Fruit fly (Drosophila melanogaster) whole organism: ENCODE measurements around the gene CG46465.
A peak's percentile ranks its signal among the peaks of the same experiment; 100 is the strongest.

ENCODE experiments used
- CG8478 ChIP-seq: fragments of >200 bp; optimal IDR thresholded peaks from 2 replicates; lab custom pipeline; 2018; ENCODE audit warnings: inconsistent platforms
- Dll ChIP-seq: fragments of >200 bp; optimal IDR thresholded peaks from 2 replicates; lab custom pipeline; 2017
- EcR ChIP-seq, 2 experiments: fragments of >200 bp; optimal IDR thresholded peaks; 2 replicates each; lab custom pipeline; 2017; ENCODE audit warnings: missing biosample characterization in 2 of 2, missing genetic modification characterization in 2 of 2, missing genetic modification reagents in 2 of 2
- pan ChIP-seq: fragments of >200 bp; optimal IDR thresholded peaks from 2 replicates; lab custom pipeline; 2017
- psq ChIP-seq: fragments of >200 bp; optimal IDR thresholded peaks from 2 replicates; lab custom pipeline; 2017
- usp ChIP-seq: fragments of >200 bp; optimal IDR thresholded peaks from 2 replicates; lab custom pipeline; 2017; ENCODE audit warnings: missing biosample characterization, missing genetic modification characterization, mixed read lengths

Gene CG46465

dm6 chr2L:18953512-18954254 is 38.6 kb upstream of the CG46465 start:
- TF ChIP-seq EcR (GFP tag; optimal IDR thresholded peaks at IDR 0.05; lab: Kevin White, UChicago) (no peak), Dll (lab: Kevin White, UChicago) (no peak), usp (GFP tag; lab: Kevin White, UChicago) (no peak), pan (lab: Kevin White, UChicago) (no peak), psq (no peak), CG8478 (lab: Kevin White, UChicago) (no peak)

- TF ChIP-seq CG8478 (lab: Kevin White, UChicago) (no peak), usp (GFP tag; lab: Kevin White, UChicago) (no peak), psq (no peak), EcR (GFP tag; optimal IDR thresholded peaks at IDR 0.05; lab: Kevin White, UChicago) (no peak), pan (lab: Kevin White, UChicago) (no peak), Dll (lab: Kevin White, UChicago) (no peak)
Observed at dm6 chr2L:18954255-18954715, 38.0 kb upstream of the CG46465 start, which contains the start of gene CG10621. Gene CG10621, minus strand, starts transcription at chr2L:18954431.

dm6 chr2L:18955666-18956065 is 36.6 kb upstream of the CG46465 start:
- TF ChIP-seq Dll (lab: Kevin White, UChicago) (no peak), pan (lab: Kevin White, UChicago) (peak; percentile 7)

dm6 chr2L:18957142-18957674 is 35.1 kb upstream of the CG46465 start, which contains the start of gene Bhmt:
Gene Bhmt, minus strand, starts transcription at chr2L:18957311.
- TF ChIP-seq pan (lab: Kevin White, UChicago) (no peak), Dll (lab: Kevin White, UChicago) (no peak), usp (GFP tag; lab: Kevin White, UChicago) (no peak)

dm6 chr2L:18965367-18966213 is 26.7 kb upstream of the CG46465 start:
- TF ChIP-seq pan (lab: Kevin White, UChicago) (peak; percentile 59), psq (no peak)

- no peak for TF ChIP-seq psq
- no peak for TF ChIP-seq CG8478 (lab: Kevin White, UChicago)
- TF ChIP-seq pan (lab: Kevin White, UChicago), result no peak
- no peak for TF ChIP-seq usp (GFP tag; lab: Kevin White, UChicago)
- no peak for TF ChIP-seq Dll (lab: Kevin White, UChicago)
- TF ChIP-seq EcR (GFP tag; optimal IDR thresholded peaks at IDR 0.05; lab: Kevin White, UChicago), result no peak
Observed at dm6 chr2L:18966214-18966556, 26.1 kb upstream of the CG46465 start.

dm6 chr2L:18966844-18967243 is 25.5 kb upstream of the CG46465 start:
- TF ChIP-seq pan (lab: Kevin White, UChicago), result peak; percentile 63
- TF ChIP-seq Dll (lab: Kevin White, UChicago), result no peak

dm6 chr2L:18967897-18968296 is 24.4 kb upstream of the CG46465 start:
- TF ChIP-seq psq, result no peak
- no peak for TF ChIP-seq Dll (lab: Kevin White, UChicago)

dm6 chr2L:18968370-18969105 is 23.8 kb upstream of the CG46465 start, which contains the start of the genes Nak and Tango6:
Gene Nak, minus strand, starts transcription at chr2L:18968744.
Gene Tango6, plus strand, starts transcription at chr2L:18969028.
- TF ChIP-seq Dll (lab: Kevin White, UChicago), result no peak
- peak; percentile 14 for TF ChIP-seq CG8478 (lab: Kevin White, UChicago)

dm6 chr2L:18974063-18974779 is 18.1 kb upstream of the CG46465 start, which contains the start of the genes L2HGDH and CG10431:
Gene L2HGDH, minus strand, starts transcription at chr2L:18974448.
Gene CG10431, plus strand, starts transcription at chr2L:18974710.
- TF ChIP-seq psq (no peak), pan (lab: Kevin White, UChicago) (no peak), Dll (lab: Kevin White, UChicago) (no peak), usp (GFP tag; lab: Kevin White, UChicago) (no peak), EcR (GFP tag; optimal IDR thresholded peaks at IDR 0.05; lab: Kevin White, UChicago) (no peak), CG8478 (lab: Kevin White, UChicago) (no peak)

dm6 chr2L:18976749-18977148 is 15.5 kb upstream of the CG46465 start:
- no peak for TF ChIP-seq EcR (GFP tag; optimal IDR thresholded peaks at IDR 0.05; lab: Kevin White, UChicago)
